Worm (Caenorhabditis elegans) whole organism, L4/young adult: ENCODE results near the gene D1069.3.

Experiments
- W03F9.2 ChIP-seq: fragments of 150-350 bp; optimal IDR thresholded peaks from 2 replicates; lab custom pipeline; 2014; ENCODE audit warnings: missing biosample characterization, missing genetic modification characterization
- dao-5 ChIP-seq: sonication (generic microtip); optimal IDR thresholded peaks from 2 replicates; lab custom pipeline; 2016; ENCODE audit warnings: missing genotype, missing genetic modification characterization, moderate library complexity, missing compliant biosample characterization
- him-1 ChIP-seq: sonication (generic microtip); optimal IDR thresholded peaks from 2 replicates; lab custom pipeline; 2016; ENCODE audit warnings: missing genotype, missing genetic modification reagents, missing genetic modification characterization, missing compliant biosample characterization

DNA sequence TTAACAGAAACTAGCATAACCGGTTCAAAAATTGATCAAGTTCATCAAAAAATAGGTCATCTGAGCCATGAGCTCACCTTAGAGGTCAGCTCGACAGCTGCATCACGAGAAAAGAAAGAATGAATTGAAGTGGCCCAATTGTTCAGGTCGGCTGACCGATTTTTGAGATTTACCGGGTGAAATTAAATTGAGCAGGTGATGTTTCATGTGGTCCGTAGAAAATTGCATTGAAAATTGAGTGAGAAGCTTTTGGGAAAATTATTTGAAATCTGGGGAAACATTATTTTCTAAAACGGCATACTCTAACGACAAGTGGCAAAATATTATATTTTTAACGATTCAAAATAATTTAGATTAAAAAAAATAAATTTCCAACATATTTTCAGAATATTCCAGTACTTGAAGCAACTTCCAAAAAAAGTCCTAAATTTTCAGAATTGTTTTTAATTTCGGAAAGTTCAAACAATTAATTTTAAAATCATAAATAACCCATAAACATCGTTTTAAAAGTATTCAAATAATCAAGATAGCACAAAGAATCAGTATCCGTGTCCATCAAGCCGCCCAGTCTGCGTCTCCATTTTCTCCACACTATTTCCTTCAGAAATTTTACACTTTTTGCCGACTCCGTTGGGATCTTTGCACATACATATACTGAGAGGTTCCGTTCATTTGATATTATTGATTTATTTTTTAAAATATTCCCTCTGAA, 21.9 kb downstream of the D1069.3 start, which contains the start of gene sgcb-1:
- TF ChIP-seq him-1 (tag; lab: Kevin White, UChicago) = no peak
- TF ChIP-seq W03F9.2 (tag; lab: Kevin White, UChicago) = no peak
- no peak for TF ChIP-seq dao-5
